Worm (Caenorhabditis elegans) whole organism, midembryonic: Measurements from ENCODE around the gene Y51H7C.7.

Experiments used
- T22C8.4 ChIP-seq: fragments of 200-800 bp; sonication (Bioruptor generic); IDR thresholded peaks from 2 replicates; pipeline ENCODE4 v1.3.6; 2022; ENCODE audit warnings: missing genetic modification characterization, missing compliant biosample characterization
- klf-2 ChIP-seq: fragments of 200-800 bp; sonication (Bioruptor generic); conservative IDR thresholded peaks from 2 replicates; pipeline ENCODE4 v1.3.6; 2022; ENCODE audit warnings: missing genetic modification reagents, missing genetic modification characterization, missing compliant biosample characterization
- med-1 ChIP-seq: sonication (generic microtip); optimal IDR thresholded peaks from 2 replicates; lab custom pipeline; 2017; ENCODE audit warnings: missing genetic modification characterization, mild to moderate bottlenecking, missing compliant biosample characterization, antibody characterized with exemption, missing genetic modification reagents; ENCODE audit not compliant: insufficient read depth
- tab-1 ChIP-seq: fragments of 200-800 bp; sonication (Bioruptor generic); IDR thresholded peaks from 2 replicates; pipeline ENCODE4 v1.3.6; 2022; ENCODE audit warnings: missing genetic modification characterization, missing compliant biosample characterization
- ztf-23 ChIP-seq: fragments of 200-800 bp; sonication (Bioruptor generic); IDR thresholded peaks from 2 replicates; pipeline ENCODE4 v1.3.6; 2022; ENCODE audit warnings: missing genetic modification reagents, missing genetic modification characterization, missing compliant biosample characterization
- ztf-29 ChIP-seq: fragments of 200-800 bp; sonication (Bioruptor generic); IDR thresholded peaks from 2 replicates; pipeline ENCODE4 v1.3.6; 2022; ENCODE audit warnings: missing genetic modification reagents, missing genetic modification characterization, missing compliant biosample characterization

- TF ChIP-seq ztf-23 (GFP tag; lab: Robert Waterston, UW) (no peak), tab-1 (GFP tag; lab: Robert Waterston, UW) (no peak), T22C8.4 (GFP tag; lab: Robert Waterston, UW) (no peak), ztf-29 (GFP tag; lab: Robert Waterston, UW) (no peak), klf-2 (GFP tag; lab: Robert Waterston, UW) (no peak), med-1 (no peak)
Observed at ce11 chrII:1362423-1362822, 39.9 kb upstream of the Y51H7C.7 start.
